Fruit fly (Drosophila melanogaster): Measurements from ENCODE around the gene ko.

Gene ko

DNA sequence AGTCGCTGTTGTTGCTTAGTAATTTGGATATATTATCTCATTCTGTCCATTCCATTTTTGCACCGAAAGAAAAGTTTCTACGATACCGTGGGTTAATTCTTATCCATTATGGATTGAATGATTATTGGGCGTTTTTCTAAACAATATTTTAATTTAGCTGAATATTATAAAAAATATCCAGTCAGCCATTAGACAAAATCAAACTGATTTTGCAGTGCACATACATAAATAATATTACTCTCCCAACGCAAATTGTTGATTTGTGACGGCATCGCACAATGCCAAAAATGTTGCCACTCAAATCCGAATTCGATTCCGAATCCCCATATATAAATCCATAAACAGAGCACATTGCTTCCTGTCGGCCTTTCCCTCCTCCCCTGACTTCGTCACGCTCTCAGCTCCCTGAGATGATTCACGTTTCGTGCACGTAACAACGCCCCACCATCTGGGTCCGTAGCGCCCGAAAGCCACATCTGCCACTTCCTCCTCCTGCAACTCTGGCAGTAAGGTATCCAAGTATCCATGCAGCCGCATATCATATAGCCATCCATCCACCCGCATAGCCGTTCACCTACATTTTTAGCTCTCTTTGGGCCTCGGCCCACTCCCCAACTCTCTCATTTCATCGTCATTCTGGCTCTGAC lies 46.1 kb upstream of the ko start (continued):
- no peak for TF ChIP-seq onecut (GFP tag; IDR thresholded peaks at IDR 0.05)
- peak; percentile 78 for TF ChIP-seq CG11247 (GFP tag; IDR thresholded peaks at IDR 0.05)
- TF ChIP-seq Aef1 (GFP tag; IDR thresholded peaks at IDR 0.05): peak; percentile 78
- no peak for TF ChIP-seq CG12769 (tag; optimal IDR thresholded peaks at IDR 0.05)
- peak; percentile 31 for TF ChIP-seq CG2712 (tag; optimal IDR thresholded peaks at IDR 0.05)
- TF ChIP-seq HLH3B (GFP tag; IDR thresholded peaks at IDR 0.05): peak; percentile 53; the same call in 1 of the 2 replicates
- TF ChIP-seq Jarid2 (GFP tag; optimal IDR thresholded peaks at IDR 0.05): peak; percentile 16
- peak; percentile 75 for TF ChIP-seq CG30403 (GFP tag; optimal IDR thresholded peaks at IDR 0.05)
- peak; percentile 61 for TF ChIP-seq bcd (GFP tag; optimal IDR thresholded peaks at IDR 0.05)
- TF ChIP-seq CG7928 (GFP tag; optimal IDR thresholded peaks at IDR 0.05): peak; percentile 40
- TF ChIP-seq Dip2 (GFP tag; IDR thresholded peaks at IDR 0.05): no peak
- peak; percentile 5 for TF ChIP-seq B-H2 (GFP tag; optimal IDR thresholded peaks at IDR 0.05)
- TF ChIP-seq HmgZ (tag; optimal IDR thresholded peaks at IDR 0.05): peak; percentile 64
- no peak for TF ChIP-seq nau (GFP tag; optimal IDR thresholded peaks at IDR 0.05)
- TF ChIP-seq CG10209 (GFP tag; optimal IDR thresholded peaks at IDR 0.05): peak; percentile 69
- TF ChIP-seq CG7786 (GFP tag; optimal IDR thresholded peaks at IDR 0.05): peak; percentile 55
- no peak for TF ChIP-seq Side (GFP tag; optimal IDR thresholded peaks at IDR 0.05)
- TF ChIP-seq CG31224 (GFP tag; IDR thresholded peaks at IDR 0.05): peak; percentile 70
- no peak for TF ChIP-seq CG4617 (GFP tag; optimal IDR thresholded peaks at IDR 0.05; ENCODE audit: borderline replicate concordance)
- peak; percentile 7 for TF ChIP-seq CG8944 (GFP tag; optimal IDR thresholded peaks at IDR 0.05)
- TF ChIP-seq da (GFP tag; optimal IDR thresholded peaks at IDR 0.05): no peak
- TF ChIP-seq CG15514 (GFP tag; optimal IDR thresholded peaks at IDR 0.05): peak; percentile 65
- TF ChIP-seq Hsf (GFP tag; optimal IDR thresholded peaks at IDR 0.05): peak; percentile 72
- no peak for TF ChIP-seq Eip74EF (GFP tag; optimal IDR thresholded peaks at IDR 0.05)
- no peak for TF ChIP-seq gce (GFP tag; IDR thresholded peaks at IDR 0.05)
- no peak for TF ChIP-seq CG9437 (GFP tag; optimal IDR thresholded peaks at IDR 0.05)
- TF ChIP-seq Fer2 (tag; optimal IDR thresholded peaks at IDR 0.05): peak; percentile 7
- TF ChIP-seq B-H1 (GFP tag; IDR thresholded peaks at IDR 0.05): peak; percentile 53; the same call in 1 of the 3 replicates
- TF ChIP-seq CG11456 (GFP tag; IDR thresholded peaks at IDR 0.05): peak; percentile 80
- peak; percentile 93 for TF ChIP-seq CG2120 (GFP tag; optimal IDR thresholded peaks at IDR 0.05)
- TF ChIP-seq CG15269 (tag; optimal IDR thresholded peaks at IDR 0.05): peak; percentile 81
- TF ChIP-seq CG6254 (GFP tag; optimal IDR thresholded peaks at IDR 0.05): no peak
- TF ChIP-seq CG10274 (GFP tag; optimal IDR thresholded peaks at IDR 0.05): peak; percentile 78
- TF ChIP-seq CHES-1-like (GFP tag; optimal IDR thresholded peaks at IDR 0.05): peak; percentile 30
- peak; percentile 66 for TF ChIP-seq CG7556 (GFP tag; optimal IDR thresholded peaks at IDR 0.05)
- TF ChIP-seq ro (GFP tag; IDR thresholded peaks at IDR 0.05): 0 out of 2 replicates have a peak, but pooled peaks have one; percentile 11
- TF ChIP-seq H2.0 (GFP tag; IDR thresholded peaks at IDR 0.05): peak; percentile 64
- TF ChIP-seq CG10366 (GFP tag; IDR thresholded peaks at IDR 0.05): peak; percentile 66
- TF ChIP-seq ranshi (GFP tag; IDR thresholded peaks at IDR 0.05): peak; percentile 65; the same call in 1 of the 2 replicates
- TF ChIP-seq Nf-YA (GFP tag; IDR thresholded peaks at IDR 0.05): peak; percentile 53
- TF ChIP-seq HLH4C (GFP tag; IDR thresholded peaks at IDR 0.05; ENCODE audit: partially characterized antibody): 0 out of 3 replicates have a peak, but pooled peaks have one; percentile 11
- peak; percentile 56 for TF ChIP-seq kay (GFP tag; optimal IDR thresholded peaks at IDR 0.05)
- TF ChIP-seq so (GFP tag; IDR thresholded peaks at IDR 0.05): peak; percentile 67; the same call in 1 of the 3 replicates
- TF ChIP-seq Poxn (GFP tag; IDR thresholded peaks at IDR 0.05): 0 out of 2 replicates have a peak, but pooled peaks have one; percentile 45
- peak; percentile 43 for TF ChIP-seq CG18011 (GFP tag; optimal IDR thresholded peaks at IDR 0.05)
- TF ChIP-seq cas (GFP tag; IDR thresholded peaks at IDR 0.05): peak; percentile 52; the same call in 1 of the 2 replicates
- TF ChIP-seq ase (GFP tag; IDR thresholded peaks at IDR 0.05): 0 out of 3 replicates have a peak, but pooled peaks have one; percentile 5
- no peak for TF ChIP-seq bbx (GFP tag; IDR thresholded peaks at IDR 0.05; ENCODE audit: partially characterized antibody)
- TF ChIP-seq slbo (GFP tag; IDR thresholded peaks at IDR 0.05): peak; percentile 93
